Worm (Caenorhabditis elegans) whole organism, L2 larva: ENCODE measurements around the gene tofu-2.

ENCODE experiments used
- C34F6.9 ChIP-seq: fragments of 150-350 bp; optimal IDR thresholded peaks from 2 replicates; lab custom pipeline; 2014; ENCODE audit warnings: missing biosample characterization, missing genetic modification characterization
- F13H6.1 ChIP-seq: sonication (generic microtip); optimal IDR thresholded peaks from 2 replicates; lab custom pipeline; 2016; ENCODE audit warnings: missing genetic modification characterization, missing compliant biosample characterization
- R02D3.7 ChIP-seq: fragments of 150-350 bp; optimal IDR thresholded peaks from 2 replicates; lab custom pipeline; 2014; ENCODE audit warnings: missing biosample characterization, missing genetic modification characterization
- Y55F3AM.14 ChIP-seq: fragments of 200-800 bp; sonication (Bioruptor generic); optimal IDR thresholded peaks from 2 replicates; lab custom pipeline; 2018; ENCODE audit warnings: mild to moderate bottlenecking, missing genetic modification characterization, missing compliant biosample characterization
- alr-1 ChIP-seq: fragments of 150-350 bp; optimal IDR thresholded peaks from 2 replicates; lab custom pipeline; 2014; ENCODE audit warnings: missing biosample characterization, missing genetic modification characterization
- aly-2 ChIP-seq: fragments of 150-350 bp; optimal IDR thresholded peaks from 2 replicates; lab custom pipeline; 2014; ENCODE audit warnings: missing biosample characterization, missing genetic modification characterization
- ama-1 ChIP-seq: fragments of 150-350 bp; optimal IDR thresholded peaks from 2 replicates; lab custom pipeline; 2018; ENCODE audit warnings: inconsistent platforms
- blmp-1 ChIP-seq: sonication (generic microtip); optimal IDR thresholded peaks from 2 replicates; lab custom pipeline; 2017; ENCODE audit warnings: missing genetic modification characterization, mild to moderate bottlenecking, missing compliant biosample characterization, antibody characterized with exemption, moderate library complexity; ENCODE audit not compliant: insufficient read depth
- ceh-16 ChIP-seq: fragments of 150-350 bp; optimal IDR thresholded peaks from 2 replicates; lab custom pipeline; 2014; ENCODE audit warnings: missing biosample characterization, missing genetic modification characterization
- crh-2 ChIP-seq: sonication (generic microtip); optimal IDR thresholded peaks from 2 replicates; lab custom pipeline; 2017; ENCODE audit warnings: missing biosample characterization, missing genetic modification characterization
- dmd-4 ChIP-seq: sonication (generic microtip); optimal IDR thresholded peaks from 2 replicates; lab custom pipeline; 2017; ENCODE audit warnings: missing biosample characterization, missing genetic modification characterization
- egl-27 ChIP-seq: sonication (generic microtip); optimal IDR thresholded peaks from 3 replicates; lab custom pipeline; 2017; ENCODE audit warnings: missing biosample characterization, missing genetic modification reagents, missing genetic modification characterization
- elt-3 ChIP-seq: sonication (generic microtip); optimal IDR thresholded peaks from 2 replicates; lab custom pipeline; 2017; ENCODE audit warnings: missing biosample characterization, missing genetic modification characterization
- fos-1 ChIP-seq: fragments of 150-350 bp; optimal IDR thresholded peaks from 2 replicates; lab custom pipeline; 2014; ENCODE audit warnings: missing biosample characterization, missing genetic modification characterization
- gmeb-1 ChIP-seq: fragments of 150-350 bp; optimal IDR thresholded peaks from 2 replicates; lab custom pipeline; 2014; ENCODE audit warnings: missing biosample characterization, missing genetic modification characterization
- lin-11 ChIP-seq: fragments of 150-350 bp; sonication (generic microtip); optimal IDR thresholded peaks from 2 replicates; lab custom pipeline; 2014; ENCODE audit warnings: missing biosample characterization, missing genetic modification characterization, inconsistent platforms, mixed read lengths
- lsy-2 ChIP-seq, 2 experiments: fragments of 150-350 bp in 1 of 2; sonication (generic microtip) in 1 of 2; optimal IDR thresholded peaks; 2 replicates each; lab custom pipeline; 2014 to 2017; ENCODE audit warnings: missing biosample characterization in 2 of 2, missing genetic modification characterization in 2 of 2
- mab-5 ChIP-seq: fragments of 150-350 bp; optimal IDR thresholded peaks from 2 replicates; lab custom pipeline; 2014; ENCODE audit warnings: missing biosample characterization, missing genetic modification characterization
- mdl-1 ChIP-seq, 2 experiments: fragments of 150-350 bp in 1 of 2; sonication (generic microtip) in 1 of 2; optimal IDR thresholded peaks; 2 replicates each; lab custom pipeline; 2017; ENCODE audit warnings: missing biosample characterization in 2 of 2, missing genetic modification characterization in 2 of 2
- nhr-11 ChIP-seq: fragments of 150-350 bp; optimal IDR thresholded peaks from 2 replicates; lab custom pipeline; 2014; ENCODE audit warnings: missing biosample characterization, missing genetic modification characterization
- nhr-12 ChIP-seq: fragments of 150-350 bp; optimal IDR thresholded peaks from 2 replicates; lab custom pipeline; 2014; ENCODE audit warnings: missing biosample characterization, missing genetic modification characterization
- nhr-129 ChIP-seq: fragments of 150-350 bp; optimal IDR thresholded peaks from 2 replicates; lab custom pipeline; 2014; ENCODE audit warnings: missing biosample characterization, missing genetic modification characterization
- nhr-21 ChIP-seq: fragments of 150-350 bp; optimal IDR thresholded peaks from 2 replicates; lab custom pipeline; 2014; ENCODE audit warnings: missing biosample characterization, missing genetic modification characterization
- nhr-23 ChIP-seq: fragments of 150-350 bp; optimal IDR thresholded peaks from 2 replicates; lab custom pipeline; 2014; ENCODE audit warnings: missing biosample characterization, missing genetic modification reagents, missing genetic modification characterization
- nhr-237 ChIP-seq: fragments of 150-350 bp; optimal IDR thresholded peaks from 2 replicates; lab custom pipeline; 2014; ENCODE audit warnings: missing biosample characterization, missing genetic modification characterization
- nhr-25 ChIP-seq: fragments of 150-350 bp; sonication (generic microtip); optimal IDR thresholded peaks from 3 replicates; lab custom pipeline; 2014; ENCODE audit warnings: missing biosample characterization, missing genetic modification characterization
- nhr-6 ChIP-seq: fragments of 150-350 bp; optimal IDR thresholded peaks from 2 replicates; lab custom pipeline; 2014; ENCODE audit warnings: missing biosample characterization, missing genetic modification characterization
- skn-1 ChIP-seq: sonication (generic microtip); optimal IDR thresholded peaks from 2 replicates; lab custom pipeline; 2017; ENCODE audit warnings: missing biosample characterization, missing genetic modification characterization
- sma-3 ChIP-seq: sonication (generic microtip); optimal IDR thresholded peaks from 2 replicates; lab custom pipeline; 2016; ENCODE audit warnings: missing genetic modification reagents, missing genetic modification characterization, missing compliant biosample characterization
- sma-9 ChIP-seq, 2 experiments: fragments of 150-350 bp in 1 of 2; sonication (generic microtip) in 1 of 2; optimal IDR thresholded peaks; 2 replicates each; lab custom pipeline; 2014 to 2016; ENCODE audit warnings: missing genetic modification characterization in 2 of 2, mild to moderate bottlenecking in 1 of 2, missing biosample characterization in 1 of 2, missing compliant biosample characterization in 1 of 2, missing genetic modification reagents in 1 of 2, moderate library complexity in 1 of 2
- snpc-4 ChIP-seq: fragments of 150-350 bp; optimal IDR thresholded peaks from 2 replicates; lab custom pipeline; 2014; ENCODE audit warnings: missing biosample characterization, missing genetic modification characterization
- unc-62 ChIP-seq: fragments of 150-350 bp; optimal IDR thresholded peaks from 2 replicates; lab custom pipeline; 2014; ENCODE audit warnings: missing biosample characterization, missing genetic modification reagents, missing genetic modification characterization
- zag-1 ChIP-seq: fragments of 150-350 bp; optimal IDR thresholded peaks from 2 replicates; lab custom pipeline; 2014; ENCODE audit warnings: missing biosample characterization, missing genetic modification characterization
- ztf-11 ChIP-seq: sonication (generic microtip); optimal IDR thresholded peaks from 2 replicates; lab custom pipeline; 2017; ENCODE audit warnings: missing biosample characterization, missing genetic modification characterization
- ztf-4 ChIP-seq: fragments of 150-350 bp; optimal IDR thresholded peaks from 2 replicates; lab custom pipeline; 2014; ENCODE audit warnings: missing biosample characterization, missing genetic modification characterization

Gene tofu-2

ce11 chrV:7091287-7091686 is 40.2 kb upstream of the tofu-2 start, which contains the start of gene nhr-286:
Gene nhr-286 (minus strand): TSS chrV:7091610.
- TF ChIP-seq skn-1 (tag; lab: Kevin White, UChicago) (no peak), nhr-129 (no peak), dmd-4 (tag; lab: Kevin White, UChicago) (no peak), aly-2 (tag; lab: Kevin White, UChicago) (no peak), lin-11 (tag; lab: Kevin White, UChicago) (no peak), mdl-1 (tag; optimal IDR thresholded peaks at IDR 0.05; lab: Kevin White, UChicago) (no peak), ztf-4 (no peak), ceh-16 (no peak), snpc-4 (tag; lab: Kevin White, UChicago) (no peak), ztf-11 (tag; lab: Kevin White, UChicago) (no peak), zag-1 (tag; lab: Kevin White, UChicago) (no peak), alr-1 (tag; lab: Kevin White, UChicago) (no peak), C34F6.9 (tag; lab: Kevin White, UChicago) (no peak), sma-9 (GFP tag; optimal IDR thresholded peaks at IDR 0.05; lab: Kevin White, UChicago) (no peak), sma-9 (tag; optimal IDR thresholded peaks at IDR 0.05; lab: Kevin White, UChicago) (no peak), R02D3.7 (no peak), nhr-12 (tag; lab: Kevin White, UChicago) (no peak)

- TF ChIP-seq F13H6.1 (tag; lab: Kevin White, UChicago) (peak; percentile 8), sma-9 (GFP tag; optimal IDR thresholded peaks at IDR 0.05; lab: Kevin White, UChicago) (peak; percentile 86), sma-9 (tag; optimal IDR thresholded peaks at IDR 0.05; lab: Kevin White, UChicago) (no peak), mdl-1 (tag; optimal IDR thresholded peaks at IDR 0.05; lab: Kevin White, UChicago) (peak in 1 of 2 experiments; percentile 5), skn-1 (tag; lab: Kevin White, UChicago) (no peak), blmp-1 (tag; lab: Kevin White, UChicago) (peak; percentile 50), R02D3.7 (no peak), ztf-4 (peak; percentile 22), nhr-12 (tag; lab: Kevin White, UChicago) (no peak), nhr-129 (peak; percentile 42), nhr-237 (tag; lab: Kevin White, UChicago) (no peak), fos-1 (tag; lab: Kevin White, UChicago) (peak; percentile 23), C34F6.9 (tag; lab: Kevin White, UChicago) (peak; percentile 33), crh-2 (tag; lab: Kevin White, UChicago) (peak; percentile 74), lsy-2 (tag; optimal IDR thresholded peaks at IDR 0.05; lab: Kevin White, UChicago) (no peak), sma-3 (GFP tag; lab: Kevin White, UChicago) (peak; percentile 70), nhr-23 (tag; lab: Kevin White, UChicago) (no peak), egl-27 (tag; lab: Kevin White, UChicago) (no peak), nhr-6 (tag; lab: Kevin White, UChicago) (peak; percentile 35), nhr-21 (tag; lab: Kevin White, UChicago) (peak; percentile 58), nhr-25 (tag; lab: Kevin White, UChicago) (peak; percentile 91), gmeb-1 (peak; percentile 61)
Observed at ce11 chrV:7089217-7089616, 38.2 kb upstream of the tofu-2 start.

DNA sequence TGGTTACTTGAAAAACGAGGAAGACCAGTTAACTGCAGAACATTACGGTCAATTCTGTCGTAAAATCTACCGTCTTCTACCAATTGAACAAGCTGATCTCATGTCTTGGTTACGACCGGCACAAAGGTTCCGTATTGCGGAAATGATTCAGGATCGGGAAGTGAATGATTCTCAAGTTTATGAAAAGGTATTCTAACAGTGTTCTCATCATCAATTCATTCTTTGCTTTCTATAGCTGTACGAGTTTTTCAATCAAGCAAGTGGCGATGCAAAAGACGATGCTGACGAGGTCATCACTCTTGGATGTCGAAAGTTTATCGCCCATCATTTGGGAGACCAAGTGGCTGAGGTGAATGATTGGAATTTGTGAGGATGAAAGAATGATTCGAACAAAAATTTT is 36.3 kb upstream of the tofu-2 start:
- TF ChIP-seq alr-1 (tag; lab: Kevin White, UChicago) (no peak), zag-1 (tag; lab: Kevin White, UChicago) (no peak), unc-62 (GFP tag; lab: Kevin White, UChicago) (no peak), nhr-6 (tag; lab: Kevin White, UChicago) (no peak), nhr-21 (tag; lab: Kevin White, UChicago) (no peak), R02D3.7 (no peak), mab-5 (tag; lab: Kevin White, UChicago) (no peak), snpc-4 (tag; lab: Kevin White, UChicago) (no peak), elt-3 (tag; lab: Kevin White, UChicago) (no peak), ama-1 (lab: Kevin White, UChicago) (no peak), ceh-16 (no peak), nhr-11 (tag; lab: Kevin White, UChicago) (no peak), nhr-129 (no peak), crh-2 (tag; lab: Kevin White, UChicago) (no peak), Y55F3AM.14 (no peak), fos-1 (tag; lab: Kevin White, UChicago) (no peak)
